Fruit fly (Drosophila melanogaster) whole organism, embryonic: ENCODE measurements around the gene VhaSFD.

ENCODE experiments used
- CG10462 ChIP-seq: fragments of 200-800 bp; sonication (Bioruptor generic); optimal IDR thresholded peaks from 2 replicates; lab custom pipeline; 2016; ENCODE audit warnings: missing biosample characterization, missing genetic modification characterization
- CG10654 ChIP-seq: fragments of 200-800 bp; sonication (Bioruptor generic); optimal IDR thresholded peaks from 2 replicates; lab custom pipeline; 2016; ENCODE audit warnings: missing biosample characterization, missing genetic modification characterization
- CG12104 ChIP-seq: fragments of 200-800 bp; sonication (Bioruptor generic); optimal IDR thresholded peaks from 3 replicates; lab custom pipeline; 2016; ENCODE audit warnings: missing biosample characterization, missing genetic modification characterization
- CG12236 ChIP-seq: fragments of 200-800 bp; sonication (Bioruptor generic); optimal IDR thresholded peaks from 2 replicates; lab custom pipeline; 2016; ENCODE audit warnings: missing biosample characterization, missing genetic modification characterization
- CG12659 ChIP-seq: fragments of 200-800 bp; sonication (Bioruptor generic); optimal IDR thresholded peaks from 3 replicates; lab custom pipeline; 2017; ENCODE audit warnings: mild to moderate bottlenecking, missing biosample characterization, missing genetic modification reagents, missing genetic modification characterization
- CG13296 ChIP-seq: fragments of 200-800 bp; sonication (Bioruptor generic); optimal IDR thresholded peaks from 3 replicates; lab custom pipeline; 2018; ENCODE audit warnings: missing biosample characterization, mild to moderate bottlenecking, missing genetic modification characterization
- CG1529 ChIP-seq: fragments of 200-800 bp; sonication (Bioruptor generic); optimal IDR thresholded peaks from 3 replicates; lab custom pipeline; 2018; ENCODE audit warnings: missing biosample characterization, missing genetic modification characterization
- CG17568 ChIP-seq: fragments of 200-800 bp; sonication (Bioruptor generic); optimal IDR thresholded peaks from 2 replicates; lab custom pipeline; 2018; ENCODE audit warnings: missing biosample characterization, mild to moderate bottlenecking, missing genetic modification characterization, moderate library complexity
- CG17802 ChIP-seq: fragments of 200-800 bp; sonication (Bioruptor generic); optimal IDR thresholded peaks from 2 replicates; lab custom pipeline; 2018; ENCODE audit warnings: missing biosample characterization, mild to moderate bottlenecking, missing genetic modification characterization, moderate library complexity
- CG17829 ChIP-seq: fragments of 200-800 bp; optimal IDR thresholded peaks from 2 replicates; lab custom pipeline; 2019; ENCODE audit warnings: missing biosample characterization, mild to moderate bottlenecking, missing genetic modification characterization, moderate library complexity
- CG1832 ChIP-seq: fragments of 200-800 bp; sonication (Bioruptor generic); optimal IDR thresholded peaks from 2 replicates; lab custom pipeline; 2017; ENCODE audit warnings: missing biosample characterization, mild to moderate bottlenecking, missing genetic modification characterization, inconsistent platforms
- CG30020 ChIP-seq: fragments of 200-800 bp; optimal IDR thresholded peaks from 2 replicates; lab custom pipeline; 2019; ENCODE audit warnings: missing biosample characterization, mild to moderate bottlenecking, missing genetic modification characterization, moderate library complexity
- CG31441 ChIP-seq: fragments of 200-800 bp; sonication (Bioruptor generic); IDR thresholded peaks from 2 replicates; pipeline ENCODE4 v1.3.6; 2022; ENCODE audit warnings: missing biosample characterization, missing genetic modification characterization
- CG3407 ChIP-seq: fragments of 200-800 bp; sonication (Bioruptor generic); optimal IDR thresholded peaks from 2 replicates; lab custom pipeline; 2018; ENCODE audit warnings: missing biosample characterization, mild to moderate bottlenecking, missing genetic modification characterization
- CG5953 ChIP-seq: fragments of 200-800 bp; sonication (Bioruptor generic); IDR thresholded peaks from 2 replicates; pipeline ENCODE4 v1.3.6; 2022; ENCODE audit warnings: missing biosample characterization, missing genetic modification characterization
- CG6254 ChIP-seq: fragments of 200-800 bp; sonication (Bioruptor generic); optimal IDR thresholded peaks from 3 replicates; lab custom pipeline; 2017; ENCODE audit warnings: mild to moderate bottlenecking, missing biosample characterization, missing genetic modification reagents, missing genetic modification characterization
- CG9215 ChIP-seq: fragments of 200-800 bp; sonication (Bioruptor generic); IDR thresholded peaks from 2 replicates; pipeline ENCODE4 v1.3.6; 2022; ENCODE audit warnings: missing biosample characterization, missing genetic modification characterization
- Hand ChIP-seq: fragments of 200-800 bp; sonication (Bioruptor generic); optimal IDR thresholded peaks from 2 replicates; lab custom pipeline; 2017; ENCODE audit warnings: mild to moderate bottlenecking, missing biosample characterization, missing genetic modification reagents, missing genetic modification characterization
- Hr3 ChIP-seq: fragments of 200-800 bp; sonication (Bioruptor generic); optimal IDR thresholded peaks from 3 replicates; lab custom pipeline; 2016; ENCODE audit warnings: missing biosample characterization, missing genetic modification characterization
- Mes4 ChIP-seq: fragments of 200-800 bp; sonication (Bioruptor generic); optimal IDR thresholded peaks from 2 replicates; lab custom pipeline; 2016; ENCODE audit warnings: missing biosample characterization, missing genetic modification characterization
- NK7.1 ChIP-seq: fragments of 200-800 bp; sonication (Bioruptor generic); optimal IDR thresholded peaks from 3 replicates; lab custom pipeline; 2016; ENCODE audit warnings: missing biosample characterization, missing genetic modification characterization
- Opbp ChIP-seq: fragments of 200-800 bp; sonication (Bioruptor generic); IDR thresholded peaks from 3 replicates; pipeline ENCODE4 v1.3.6; 2022; ENCODE audit warnings: missing biosample characterization, missing genetic modification characterization; ENCODE audit not compliant: partially characterized antibody
- Scr ChIP-seq: fragments of 200-800 bp; sonication (Bioruptor generic); IDR thresholded peaks from 2 replicates; pipeline ENCODE4 v1.3.6; 2022; ENCODE audit warnings: missing biosample characterization, missing genetic modification characterization; ENCODE audit not compliant: partially characterized antibody
- ash1 ChIP-seq: fragments of 200-800 bp; sonication (Bioruptor generic); optimal IDR thresholded peaks from 2 replicates; lab custom pipeline; 2018; ENCODE audit warnings: missing biosample characterization, mild to moderate bottlenecking, missing genetic modification characterization
- bigmax ChIP-seq: fragments of 200-800 bp; sonication (Bioruptor generic); optimal IDR thresholded peaks from 2 replicates; lab custom pipeline; 2018; ENCODE audit warnings: missing biosample characterization, mild to moderate bottlenecking, missing genetic modification characterization
- bsh ChIP-seq, 2 experiments: fragments of 200-800 bp; sonication (Bioruptor generic); optimal IDR thresholded peaks; 2 replicates each; lab custom pipeline; 2017 to 2018; ENCODE audit warnings: mild to moderate bottlenecking in 2 of 2, missing biosample characterization in 2 of 2, missing genetic modification characterization in 2 of 2, moderate library complexity in 1 of 2
- cg ChIP-seq: fragments of 200-800 bp; sonication (Bioruptor generic); optimal IDR thresholded peaks from 3 replicates; lab custom pipeline; 2019; ENCODE audit warnings: missing biosample characterization, mild to moderate bottlenecking, missing genetic modification characterization, moderate library complexity
- chinmo ChIP-seq: fragments of 200-800 bp; sonication (Bioruptor generic); IDR thresholded peaks from 4 replicates; pipeline ENCODE4 v1.3.6; 2022; ENCODE audit warnings: missing biosample characterization, missing genetic modification characterization; ENCODE audit not compliant: partially characterized antibody
- danr ChIP-seq: fragments of 200-800 bp; sonication (Bioruptor generic); IDR thresholded peaks from 2 replicates; pipeline ENCODE4 v1.3.6; 2022; ENCODE audit warnings: missing biosample characterization, missing genetic modification characterization
- fd96Cb ChIP-seq: fragments of 200-800 bp; sonication (Bioruptor generic); optimal IDR thresholded peaks from 2 replicates; lab custom pipeline; 2018; ENCODE audit warnings: missing biosample characterization, mild to moderate bottlenecking, missing genetic modification characterization, moderate library complexity
- gcm2 ChIP-seq: fragments of 200-800 bp; sonication (Bioruptor generic); optimal IDR thresholded peaks from 2 replicates; lab custom pipeline; 2016; ENCODE audit warnings: missing biosample characterization, missing genetic modification characterization
- gsb ChIP-seq: fragments of 200-800 bp; sonication (Bioruptor generic); IDR thresholded peaks from 2 replicates; pipeline ENCODE4 v1.3.6; 2022; ENCODE audit warnings: missing biosample characterization, missing genetic modification characterization
- ken ChIP-seq: fragments of 200-800 bp; sonication (Bioruptor generic); IDR thresholded peaks from 3 replicates; pipeline ENCODE4 v1.3.6; 2022; ENCODE audit warnings: missing biosample characterization, missing genetic modification characterization
- klu ChIP-seq: fragments of 200-800 bp; sonication (Bioruptor generic); IDR thresholded peaks from 2 replicates; pipeline ENCODE4 v1.3.6; 2022; ENCODE audit warnings: missing biosample characterization, missing genetic modification characterization
- kni ChIP-seq: fragments of 200-800 bp; sonication (Bioruptor generic); optimal IDR thresholded peaks from 3 replicates; lab custom pipeline; 2017; ENCODE audit warnings: mild to moderate bottlenecking, missing biosample characterization, missing genetic modification reagents, missing genetic modification characterization
- lov ChIP-seq, 2 experiments: fragments of 200-800 bp in 1 of 2; fragments of >200 bp in 1 of 2; sonication (Bioruptor generic) in 1 of 2; IDR thresholded peaks in 1 of 2; optimal IDR thresholded peaks in 1 of 2; 2 replicates in 1 of 2; 3 replicates in 1 of 2; pipeline versions ENCODE4 v1.3.6 to Lab custom; 2017 to 2022; ENCODE audit warnings: missing biosample characterization in 1 of 2, missing genetic modification characterization in 1 of 2
- luna ChIP-seq: fragments of 200-800 bp; sonication (Bioruptor generic); optimal IDR thresholded peaks from 2 replicates; lab custom pipeline; 2016; ENCODE audit warnings: missing biosample characterization, missing genetic modification characterization
- nerfin-2 ChIP-seq: fragments of 200-800 bp; sonication (Bioruptor generic); IDR thresholded peaks from 2 replicates; pipeline ENCODE4 v1.3.6; 2022; ENCODE audit warnings: missing biosample characterization, missing genetic modification characterization; ENCODE audit not compliant: partially characterized antibody
- nmo ChIP-seq: fragments of 200-800 bp; sonication (Bioruptor generic); optimal IDR thresholded peaks from 2 replicates; lab custom pipeline; 2018; ENCODE audit warnings: missing biosample characterization, mild to moderate bottlenecking, missing genetic modification characterization, moderate library complexity
- prd ChIP-seq, 3 experiments: fragments of >200 bp in 2 of 3; fragments of 200-800 bp in 1 of 3; sonication (Bioruptor generic) in 1 of 3; optimal IDR thresholded peaks in 2 of 3; IDR thresholded peaks in 1 of 3; 2 replicates in 2 of 3; 3 replicates in 1 of 3; pipeline versions ENCODE4 v1.3.6 to Lab custom; 2017 to 2022; ENCODE audit warnings: missing biosample characterization in 1 of 3, missing genetic modification characterization in 1 of 3
- run ChIP-seq: fragments of 200-800 bp; sonication (Bioruptor generic); optimal IDR thresholded peaks from 3 replicates; lab custom pipeline; 2018; ENCODE audit warnings: missing biosample characterization, mild to moderate bottlenecking, missing genetic modification characterization
- sc ChIP-seq, 3 experiments: fragments of >200 bp in 2 of 3; fragments of 200-800 bp in 1 of 3; sonication (Bioruptor generic) in 1 of 3; optimal IDR thresholded peaks; 2 replicates in 2 of 3; 3 replicates in 1 of 3; lab custom pipeline; 2017; ENCODE audit warnings: mild to moderate bottlenecking in 1 of 3, missing biosample characterization in 1 of 3, missing genetic modification characterization in 1 of 3, missing genetic modification reagents in 1 of 3
- sisA ChIP-seq: fragments of 200-800 bp; sonication (Bioruptor generic); IDR thresholded peaks from 2 replicates; pipeline ENCODE4 v1.3.6; 2022; ENCODE audit warnings: missing biosample characterization, missing genetic modification characterization
- slp2 ChIP-seq: fragments of 200-800 bp; sonication (Bioruptor generic); optimal IDR thresholded peaks from 2 replicates; lab custom pipeline; 2016; ENCODE audit warnings: missing biosample characterization, missing genetic modification characterization
- sqz ChIP-seq: fragments of 200-800 bp; sonication (Bioruptor generic); optimal IDR thresholded peaks from 3 replicates; lab custom pipeline; 2018; ENCODE audit warnings: missing biosample characterization, mild to moderate bottlenecking, missing genetic modification characterization
- z ChIP-seq: fragments of 200-800 bp; sonication (Bioruptor generic); IDR thresholded peaks from 3 replicates; pipeline ENCODE4 v1.3.6; 2022; ENCODE audit warnings: missing biosample characterization, missing genetic modification characterization

VhaSFD gene

DNA sequence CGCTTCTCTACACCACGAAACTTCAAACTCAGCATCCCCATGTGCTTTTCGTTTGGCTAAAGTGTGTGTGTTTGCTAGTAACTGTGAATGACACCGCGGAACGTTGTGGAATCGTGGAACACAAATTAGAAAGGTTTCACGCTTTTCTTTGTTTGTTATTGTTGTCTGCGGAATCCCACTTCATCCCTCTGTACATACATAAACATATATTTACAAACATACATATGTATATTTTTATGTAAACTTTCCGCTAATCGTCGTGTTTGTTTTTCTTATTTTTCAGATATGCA is 37.1 kb downstream of the VhaSFD start (continued):
- no peak for TF ChIP-seq bsh (GFP tag; optimal IDR thresholded peaks at IDR 0.05; lab: Kevin White, UChicago)
- 0 out of 4 replicates have a peak, but pooled peaks have one; percentile 40 for TF ChIP-seq chinmo (GFP tag; lab: Robert Waterston, UW)
- TF ChIP-seq Mes4 (GFP tag; lab: Kevin White, UChicago), result no peak
- peak; percentile 6 for TF ChIP-seq cg (GFP tag; lab: Kevin White, UChicago)
- no peak for TF ChIP-seq CG17568 (GFP tag; lab: Kevin White, UChicago)
- no peak for TF ChIP-seq nerfin-2

DNA sequence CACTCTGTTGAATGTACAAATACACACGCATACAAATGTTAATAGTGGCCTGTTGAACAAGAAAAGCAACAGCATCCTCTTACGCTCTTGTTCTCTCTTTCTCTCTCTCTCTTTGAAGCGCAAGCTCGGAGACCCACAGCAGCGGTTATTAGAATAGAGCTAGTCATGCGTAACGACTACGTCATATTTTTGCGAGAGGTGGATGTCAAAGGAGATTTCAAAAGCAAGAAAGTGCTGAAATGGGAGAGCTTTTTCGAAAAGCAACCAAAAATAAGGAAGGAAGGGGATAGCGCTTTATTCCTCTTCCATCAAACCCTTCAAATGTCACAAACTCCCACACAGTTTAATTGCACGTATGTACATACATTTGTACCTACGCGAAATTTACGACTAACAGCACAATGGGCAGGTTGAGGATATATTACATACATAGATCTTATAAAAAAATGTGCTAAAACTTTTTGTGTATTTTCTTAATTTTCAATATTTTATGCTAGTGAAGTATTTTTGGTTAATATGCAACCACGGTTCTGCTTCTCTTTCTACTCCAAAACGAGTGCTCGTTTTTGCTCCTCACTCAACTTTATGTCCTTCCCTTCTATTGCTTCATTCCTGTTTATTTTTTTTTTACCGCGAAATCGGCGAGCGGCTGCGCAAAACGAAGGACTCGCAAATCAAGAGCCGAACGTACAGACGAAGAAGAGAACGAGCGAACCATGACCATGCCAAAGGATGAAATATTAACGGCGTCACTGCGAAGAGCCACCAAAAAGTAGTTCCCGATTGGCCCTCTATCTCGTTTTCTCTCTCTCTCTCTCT is 37.6 kb downstream of the VhaSFD start:
- TF ChIP-seq CG6254 (no peak), danr (no peak), fd96Cb (tag; lab: Kevin White, UChicago) (no peak), prd (optimal IDR thresholded peaks at IDR 0.05; lab: Kevin White, UChicago) (no peak), prd (GFP tag; IDR thresholded peaks at IDR 0.05; lab: Robert Waterston, UW) (no peak), Hand (GFP tag; lab: Kevin White, UChicago) (no peak), CG17802 (tag; lab: Kevin White, UChicago) (no peak), CG5953 (no peak), gsb (GFP tag; lab: Robert Waterston, UW) (no peak), lov (optimal IDR thresholded peaks at IDR 0.05; lab: Kevin White, UChicago) (no peak), lov (GFP tag; IDR thresholded peaks at IDR 0.05; lab: Robert Waterston, UW) (no peak), ash1 (GFP tag; lab: Kevin White, UChicago) (no peak), cg (GFP tag; lab: Kevin White, UChicago) (peak; percentile 37), CG1832 (GFP tag; lab: Kevin White, UChicago) (peak; percentile 19), run (no peak), CG12236 (no peak), z (GFP tag; lab: Robert Waterston, UW) (no peak), CG13296 (GFP tag; lab: Kevin White, UChicago) (no peak), nmo (GFP tag; lab: Kevin White, UChicago) (no peak), ken (GFP tag; lab: Robert Waterston, UW) (0 out of 3 replicates have a peak, but pooled peaks have one; percentile 25), sisA (GFP tag; lab: Robert Waterston, UW) (no peak), Hr3 (GFP tag; lab: Kevin White, UChicago) (no peak), CG1529 (GFP tag; lab: Kevin White, UChicago) (no peak), CG9215 (GFP tag; lab: Robert Waterston, UW) (no peak), CG10654 (GFP tag; lab: Kevin White, UChicago) (no peak), sc (optimal IDR thresholded peaks at IDR 0.05; lab: Kevin White, UChicago) (no peak), sc (GFP tag; optimal IDR thresholded peaks at IDR 0.05; lab: Kevin White, UChicago) (no peak), kni (GFP tag; lab: Kevin White, UChicago) (no peak), Mes4 (GFP tag; lab: Kevin White, UChicago) (no peak), CG31441 (GFP tag; lab: Robert Waterston, UW) (no peak), CG12104 (GFP tag; lab: Kevin White, UChicago) (no peak), sqz (GFP tag; lab: Kevin White, UChicago) (peak; percentile 10), luna (GFP tag; lab: Kevin White, UChicago) (no peak), gcm2 (GFP tag; lab: Kevin White, UChicago) (no peak), CG17829 (no peak), slp2 (GFP tag; lab: Kevin White, UChicago) (no peak), NK7.1 (GFP tag; lab: Kevin White, UChicago) (no peak), CG3407 (GFP tag; lab: Kevin White, UChicago) (no peak), klu (GFP tag; lab: Robert Waterston, UW) (no peak), Opbp (GFP tag; lab: Robert Waterston, UW) (no peak), Scr (GFP tag; lab: Robert Waterston, UW) (no peak), CG10462 (no peak), CG30020 (tag; lab: Kevin White, UChicago) (no peak), bigmax (no peak), CG12659 (GFP tag; lab: Kevin White, UChicago) (peak; percentile 21)
